Worm (Caenorhabditis elegans) whole organism, mixed stage, embryonic: ENCODE data around the gene zip-9.

Experiments
- lsy-2 ChIP-seq: fragments of 150-350 bp; optimal IDR thresholded peaks from 2 replicates; lab custom pipeline; 2014; ENCODE audit warnings: missing biosample characterization, missing genetic modification characterization
- nhr-12 ChIP-seq: fragments of 150-350 bp; optimal IDR thresholded peaks from 2 replicates; lab custom pipeline; 2014; ENCODE audit warnings: missing biosample characterization, missing genetic modification characterization
- tbx-8 ChIP-seq: fragments of 200-800 bp; sonication (Bioruptor generic); optimal IDR thresholded peaks from 2 replicates; lab custom pipeline; 2018; ENCODE audit warnings: mild to moderate bottlenecking, missing genetic modification characterization, moderate library complexity, missing compliant biosample characterization
- unc-62 ChIP-seq: fragments of 150-350 bp; optimal IDR thresholded peaks from 2 replicates; lab custom pipeline; 2014; ENCODE audit warnings: missing biosample characterization, missing genetic modification reagents, missing genetic modification characterization

DNA sequence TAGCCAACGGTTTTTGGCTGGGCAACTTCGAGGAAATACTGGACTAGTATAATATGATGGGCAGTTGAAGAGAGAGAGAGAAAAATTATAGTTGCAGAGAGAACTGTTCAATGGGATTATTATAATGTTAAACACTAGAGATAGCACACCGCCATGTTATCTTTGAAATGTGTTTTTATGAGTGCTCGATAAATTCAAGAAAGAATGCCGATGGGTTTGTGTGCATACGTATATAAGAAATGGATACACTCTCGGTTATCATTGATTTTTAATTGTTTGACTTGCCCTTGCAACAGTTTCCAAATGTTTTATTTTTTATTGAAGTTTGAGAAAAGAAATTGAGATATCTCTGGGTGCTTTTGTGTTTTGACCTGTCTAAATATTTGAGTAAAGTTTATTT is 5.6 kb upstream of the zip-9 start, which contains the start of gene F17C11.12:
- TF ChIP-seq tbx-8 (GFP tag; lab: Kevin White, UChicago) (no peak), nhr-12 (tag; lab: Kevin White, UChicago) (no peak), unc-62 (GFP tag; lab: Kevin White, UChicago) (no peak), lsy-2 (no peak)
